Fruit fly (Drosophila melanogaster) whole organism, embryonic: ENCODE data around the gene CG11975.

ENCODE experiments used
- Asciz ChIP-seq: fragments of 200-800 bp; sonication (Bioruptor generic); optimal IDR thresholded peaks from 2 replicates; lab custom pipeline; 2017; ENCODE audit warnings: missing biosample characterization, mild to moderate bottlenecking, missing genetic modification characterization, missing genetic modification reagents
- Blimp-1 ChIP-seq: fragments of 200-800 bp; sonication (Bioruptor generic); optimal IDR thresholded peaks from 3 replicates; lab custom pipeline; 2018; ENCODE audit warnings: missing biosample characterization, missing genetic modification characterization, mild to moderate bottlenecking, moderate library complexity, missing genetic modification reagents
- CG1024 ChIP-seq: fragments of 200-800 bp; sonication (Bioruptor generic); IDR thresholded peaks from 2 replicates; pipeline ENCODE4 v1.3.6; 2022; ENCODE audit warnings: missing biosample characterization, missing genetic modification characterization
- CG14860 ChIP-seq: fragments of 200-800 bp; sonication (Bioruptor generic); IDR thresholded peaks from 3 replicates; pipeline ENCODE4 v1.3.6; 2022; ENCODE audit warnings: missing biosample characterization, missing genetic modification characterization; ENCODE audit not compliant: partially characterized antibody
- CG15011 ChIP-seq: fragments of 200-800 bp; sonication (Bioruptor generic); optimal IDR thresholded peaks from 3 replicates; lab custom pipeline; 2018; ENCODE audit warnings: missing biosample characterization, mild to moderate bottlenecking, missing genetic modification characterization
- CG18764 ChIP-seq: fragments of 200-800 bp; sonication (Bioruptor generic); optimal IDR thresholded peaks from 3 replicates; lab custom pipeline; 2016; ENCODE audit warnings: missing biosample characterization, missing genetic modification characterization
- CG2116 ChIP-seq: fragments of 200-800 bp; sonication (Bioruptor generic); optimal IDR thresholded peaks from 3 replicates; lab custom pipeline; 2018; ENCODE audit warnings: missing biosample characterization, mild to moderate bottlenecking, missing genetic modification characterization
- CG2678 ChIP-seq: fragments of 200-800 bp; sonication (Bioruptor generic); optimal IDR thresholded peaks from 3 replicates; lab custom pipeline; 2019; ENCODE audit warnings: missing biosample characterization, mild to moderate bottlenecking, missing genetic modification characterization, moderate library complexity
- CG3281 ChIP-seq: fragments of 200-800 bp; sonication (Bioruptor generic); optimal IDR thresholded peaks from 3 replicates; lab custom pipeline; 2017; ENCODE audit warnings: missing biosample characterization, mild to moderate bottlenecking, missing genetic modification characterization
- CG3407 ChIP-seq: fragments of 200-800 bp; sonication (Bioruptor generic); optimal IDR thresholded peaks from 2 replicates; lab custom pipeline; 2018; ENCODE audit warnings: missing biosample characterization, mild to moderate bottlenecking, missing genetic modification characterization
- CG34422 ChIP-seq: fragments of 200-800 bp; sonication (Bioruptor generic); IDR thresholded peaks from 3 replicates; pipeline ENCODE4 v1.3.6; 2022; ENCODE audit warnings: missing biosample characterization, missing genetic modification characterization
- CG4282 ChIP-seq: fragments of 200-800 bp; sonication (Bioruptor generic); optimal IDR thresholded peaks from 2 replicates; lab custom pipeline; 2016; ENCODE audit warnings: missing biosample characterization, missing genetic modification characterization
- CG4820 ChIP-seq: fragments of 200-800 bp; sonication (Bioruptor generic); optimal IDR thresholded peaks from 3 replicates; lab custom pipeline; 2016; ENCODE audit warnings: missing biosample characterization, missing genetic modification characterization
- CG6683 ChIP-seq: fragments of 200-800 bp; sonication (Bioruptor generic); optimal IDR thresholded peaks from 2 replicates; lab custom pipeline; 2017; ENCODE audit warnings: missing biosample characterization, mild to moderate bottlenecking, missing genetic modification characterization, missing genetic modification reagents
- CG6813 ChIP-seq: fragments of 200-800 bp; sonication (Bioruptor generic); optimal IDR thresholded peaks from 2 replicates; lab custom pipeline; 2017; ENCODE audit warnings: missing biosample characterization, missing genetic modification characterization, mild to moderate bottlenecking, moderate library complexity, missing genetic modification reagents
- CG7372 ChIP-seq: fragments of 200-800 bp; sonication (Bioruptor generic); IDR thresholded peaks from 2 replicates; pipeline ENCODE4 v1.3.6; 2022; ENCODE audit warnings: missing biosample characterization, missing genetic modification characterization
- CG7556 ChIP-seq: fragments of 200-800 bp; sonication (Bioruptor generic); optimal IDR thresholded peaks from 2 replicates; lab custom pipeline; 2017; ENCODE audit warnings: missing biosample characterization, mild to moderate bottlenecking, missing genetic modification characterization
- CG7839 ChIP-seq: fragments of 200-800 bp; sonication (Bioruptor generic); optimal IDR thresholded peaks from 3 replicates; lab custom pipeline; 2018; ENCODE audit warnings: missing biosample characterization, mild to moderate bottlenecking, missing genetic modification characterization, moderate library complexity
- CrebB ChIP-seq: fragments of 200-800 bp; sonication (Bioruptor generic); optimal IDR thresholded peaks from 3 replicates; lab custom pipeline; 2018; ENCODE audit warnings: missing biosample characterization, mild to moderate bottlenecking, missing genetic modification characterization
- Deaf1 ChIP-seq: fragments of 200-800 bp; optimal IDR thresholded peaks from 3 replicates; lab custom pipeline; 2019; ENCODE audit warnings: missing biosample characterization, mild to moderate bottlenecking, missing genetic modification characterization, moderate library complexity
- Dfd ChIP-seq, 2 experiments: fragments of >200 bp; optimal IDR thresholded peaks; 2 replicates each; lab custom pipeline; 2017; ENCODE audit warnings: missing biosample characterization in 2 of 2, missing genetic modification characterization in 2 of 2
- Dref ChIP-seq: fragments of 200-800 bp; sonication (Bioruptor generic); IDR thresholded peaks from 2 replicates; pipeline ENCODE4 v1.3.6; 2022; ENCODE audit warnings: missing biosample characterization, missing genetic modification characterization
- GATAe ChIP-seq: fragments of 200-800 bp; sonication (Bioruptor generic); conservative IDR thresholded peaks from 2 replicates; pipeline ENCODE4 v1.3.6; 2022; ENCODE audit warnings: missing biosample characterization, missing genetic modification characterization
- Hr51 ChIP-seq, 2 experiments: fragments of 200-800 bp; sonication (Bioruptor generic); optimal IDR thresholded peaks; 2 replicates in 1 of 2; 3 replicates in 1 of 2; lab custom pipeline; 2016 to 2018; ENCODE audit warnings: missing biosample characterization in 2 of 2, missing genetic modification characterization in 2 of 2, mild to moderate bottlenecking in 1 of 2, moderate library complexity in 1 of 2
- Kr ChIP-seq: fragments of 200-800 bp; sonication (Bioruptor generic); optimal IDR thresholded peaks from 2 replicates; lab custom pipeline; 2017; ENCODE audit warnings: missing biosample characterization, mild to moderate bottlenecking, missing genetic modification characterization
- Lpt ChIP-seq: fragments of >200 bp; optimal IDR thresholded peaks from 2 replicates; lab custom pipeline; 2018; ENCODE audit warnings: missing biosample characterization, missing genetic modification characterization
- MTF-1 ChIP-seq: fragments of 200-800 bp; sonication (Bioruptor generic); optimal IDR thresholded peaks from 2 replicates; lab custom pipeline; 2018; ENCODE audit warnings: missing biosample characterization, mild to moderate bottlenecking, missing genetic modification characterization, borderline replicate concordance
- NfI ChIP-seq: fragments of 200-800 bp; sonication (Bioruptor generic); optimal IDR thresholded peaks from 3 replicates; lab custom pipeline; 2018; ENCODE audit warnings: missing biosample characterization, mild to moderate bottlenecking, missing genetic modification characterization, moderate library complexity
- PHDP ChIP-seq: fragments of 200-800 bp; sonication (Bioruptor generic); optimal IDR thresholded peaks from 3 replicates; lab custom pipeline; 2018; ENCODE audit warnings: missing biosample characterization, mild to moderate bottlenecking, missing genetic modification characterization, moderate library complexity
- Sox100B ChIP-seq: fragments of 200-800 bp; sonication (Bioruptor generic); optimal IDR thresholded peaks from 3 replicates; lab custom pipeline; 2018; ENCODE audit warnings: missing biosample characterization, mild to moderate bottlenecking, missing genetic modification characterization
- Sry-δ ChIP-seq: fragments of 200-800 bp; sonication (Bioruptor generic); optimal IDR thresholded peaks from 2 replicates; lab custom pipeline; 2016; ENCODE audit warnings: missing biosample characterization, missing genetic modification characterization
- Usf ChIP-seq: fragments of 200-800 bp; sonication (Bioruptor generic); optimal IDR thresholded peaks from 2 replicates; lab custom pipeline; 2017; ENCODE audit warnings: missing genotype, missing biosample characterization, missing genetic modification characterization
- ase ChIP-seq: fragments of 200-800 bp; sonication (Bioruptor generic); IDR thresholded peaks from 3 replicates; pipeline ENCODE4 v1.3.6; 2022; ENCODE audit warnings: missing biosample characterization, missing genetic modification characterization
- crp ChIP-seq, 2 experiments: fragments of 200-800 bp; sonication (Bioruptor generic); optimal IDR thresholded peaks; 2 replicates in 1 of 2; 3 replicates in 1 of 2; lab custom pipeline; 2017; ENCODE audit warnings: missing biosample characterization in 2 of 2, missing genetic modification characterization in 2 of 2, mild to moderate bottlenecking in 1 of 2, moderate library complexity in 1 of 2
- ewg ChIP-seq: fragments of 200-800 bp; sonication (Bioruptor generic); optimal IDR thresholded peaks from 3 replicates; lab custom pipeline; 2017; ENCODE audit warnings: mild to moderate bottlenecking, missing biosample characterization, missing genetic modification reagents, missing genetic modification characterization
- fd3F ChIP-seq: fragments of 200-800 bp; sonication (Bioruptor generic); optimal IDR thresholded peaks from 2 replicates; lab custom pipeline; 2018; ENCODE audit warnings: missing biosample characterization, mild to moderate bottlenecking, missing genetic modification characterization, moderate library complexity
- fu2 ChIP-seq: fragments of 200-800 bp; sonication (Bioruptor generic); optimal IDR thresholded peaks from 2 replicates; lab custom pipeline; 2016; ENCODE audit warnings: missing biosample characterization, missing genetic modification characterization
- gt ChIP-seq: fragments of 200-800 bp; sonication (Bioruptor generic); IDR thresholded peaks from 2 replicates; pipeline ENCODE4 v1.3.6; 2022; ENCODE audit warnings: missing biosample characterization, missing genetic modification characterization
- hth ChIP-seq: fragments of >200 bp; optimal IDR thresholded peaks from 2 replicates; lab custom pipeline; 2017; ENCODE audit warnings: inconsistent platforms
- ind ChIP-seq: fragments of 200-800 bp; sonication (Bioruptor generic); optimal IDR thresholded peaks from 3 replicates; lab custom pipeline; 2016; ENCODE audit warnings: missing biosample characterization, missing genetic modification characterization
- inv ChIP-seq: fragments of 200-800 bp; sonication (Bioruptor generic); IDR thresholded peaks from 2 replicates; pipeline ENCODE4 v1.3.6; 2022; ENCODE audit warnings: missing biosample characterization, missing genetic modification characterization; ENCODE audit not compliant: partially characterized antibody
- mld ChIP-seq: fragments of 200-800 bp; sonication (Bioruptor generic); IDR thresholded peaks from 3 replicates; pipeline ENCODE4 v1.3.6; 2022; ENCODE audit warnings: missing biosample characterization, missing genetic modification characterization; ENCODE audit not compliant: partially characterized antibody
- otp ChIP-seq: fragments of 200-800 bp; sonication (Bioruptor generic); IDR thresholded peaks from 3 replicates; pipeline ENCODE4, ENCODE4 v1.3.6; 2022; ENCODE audit warnings: missing biosample characterization, missing genetic modification characterization
- p53 ChIP-seq: fragments of 200-800 bp; sonication (Bioruptor generic); optimal IDR thresholded peaks from 2 replicates; lab custom pipeline; 2016; ENCODE audit warnings: missing biosample characterization, missing genetic modification characterization
- pzg ChIP-seq: fragments of 200-800 bp; sonication (Bioruptor generic); optimal IDR thresholded peaks from 3 replicates; lab custom pipeline; 2018; ENCODE audit warnings: missing biosample characterization, mild to moderate bottlenecking, missing genetic modification characterization, moderate library complexity
- slbo ChIP-seq: fragments of 200-800 bp; sonication (Bioruptor generic); IDR thresholded peaks from 2 replicates; pipeline ENCODE4 v1.3.6; 2022; ENCODE audit warnings: missing biosample characterization, missing genetic modification characterization
- sr ChIP-seq: fragments of 200-800 bp; sonication (Bioruptor generic); IDR thresholded peaks from 3 replicates; pipeline ENCODE4 v1.3.6; 2022; ENCODE audit warnings: missing biosample characterization, missing genetic modification characterization
- stc ChIP-seq: fragments of 200-800 bp; sonication (Bioruptor generic); IDR thresholded peaks from 2 replicates; pipeline ENCODE4 v1.3.6; 2022; ENCODE audit warnings: missing biosample characterization, missing genetic modification characterization
- ttk ChIP-seq: fragments of 200-800 bp; sonication (Bioruptor generic); IDR thresholded peaks from 2 replicates; pipeline ENCODE4 v2.1.2; 2022; ENCODE audit warnings: missing biosample characterization, missing genetic modification characterization
- vfl ChIP-seq: fragments of 200-800 bp; sonication (Bioruptor generic); optimal IDR thresholded peaks from 2 replicates; lab custom pipeline; 2016; ENCODE audit warnings: missing biosample characterization, missing genetic modification characterization

The CG11975 gene

dm6 chr3R:9038652-9039051 is 45.6 kb downstream of the CG11975 start, which contains the start of gene hyx (continued):
- TF ChIP-seq sr (GFP tag; lab: Robert Waterston, UW): peak; percentile 79; the same call in 2 of the 3 replicates
- peak; percentile 3 for TF ChIP-seq CG6683 (GFP tag; lab: Kevin White, UChicago)
- TF ChIP-seq Sry-δ: peak; percentile 90
- no peak for TF ChIP-seq gt (GFP tag; lab: Robert Waterston, UW)
- peak; percentile 5 for TF ChIP-seq Deaf1
- TF ChIP-seq Usf (GFP tag; lab: Kevin White, UChicago): no peak
- peak; percentile 9 for TF ChIP-seq CG7556 (GFP tag; lab: Kevin White, UChicago)
- TF ChIP-seq p53 (GFP tag; lab: Kevin White, UChicago): peak; percentile 23
- TF ChIP-seq Kr (GFP tag; lab: Kevin White, UChicago): no peak
- no peak for TF ChIP-seq CG1024 (GFP tag; lab: Robert Waterston, UW)
- peak; percentile 26 for TF ChIP-seq CG3281 (GFP tag; lab: Kevin White, UChicago)
- no peak for TF ChIP-seq MTF-1
- TF ChIP-seq CG18764: no peak
- TF ChIP-seq Lpt (GFP tag; lab: Kevin White, UChicago): no peak
- no peak for TF ChIP-seq CG4282 (GFP tag; lab: Kevin White, UChicago)
- peak; percentile 0 for TF ChIP-seq PHDP (tag; lab: Kevin White, UChicago)
- peak; percentile 65; the same call in 2 of the 3 replicates for TF ChIP-seq CG34422 (GFP tag; lab: Robert Waterston, UW)
- peak; percentile 46 for TF ChIP-seq vfl (GFP tag; lab: Kevin White, UChicago)
- TF ChIP-seq CG7839: no peak
- TF ChIP-seq ewg (GFP tag; lab: Kevin White, UChicago): no peak
- TF ChIP-seq stc (GFP tag; lab: Robert Waterston, UW): no peak
- TF ChIP-seq ind (GFP tag; lab: Kevin White, UChicago): peak; percentile 23
- TF ChIP-seq ttk (GFP tag; lab: Robert Waterston, UW): peak; percentile 29; the same call in 1 of the 2 replicates
- TF ChIP-seq CG15011 (GFP tag; lab: Kevin White, UChicago): no peak
- no peak for TF ChIP-seq Dfd (GFP tag; optimal IDR thresholded peaks at IDR 0.05; lab: Kevin White, UChicago)
- TF ChIP-seq Blimp-1 (GFP tag; lab: Kevin White, UChicago): peak; percentile 3
- peak; percentile 69 to 95 for TF ChIP-seq crp (GFP tag; optimal IDR thresholded peaks at IDR 0.05; lab: Kevin White, UChicago)
- peak; percentile 54 for TF ChIP-seq pzg (GFP tag; lab: Kevin White, UChicago)
- TF ChIP-seq otp (GFP tag; lab: Robert Waterston, UW): no peak
- peak; percentile 10 for TF ChIP-seq CG4820 (GFP tag; lab: Kevin White, UChicago)
- TF ChIP-seq mld: 0 out of 3 replicates have a peak, but pooled peaks have one; percentile 18
- peak; percentile 58 for TF ChIP-seq CG14860 (GFP tag; lab: Robert Waterston, UW)
- TF ChIP-seq slbo (GFP tag; lab: Robert Waterston, UW): peak; percentile 62; the same call in 1 of the 2 replicates
- TF ChIP-seq GATAe (GFP tag; lab: Robert Waterston, UW): no peak
- TF ChIP-seq Dref: peak; percentile 42
- TF ChIP-seq hth (lab: Kevin White, UChicago): no peak
- no peak for TF ChIP-seq CG7372
- TF ChIP-seq CG3407 (GFP tag; lab: Kevin White, UChicago): no peak
- TF ChIP-seq ase (GFP tag; lab: Robert Waterston, UW): 0 out of 3 replicates have a peak, but pooled peaks have one; percentile 23
- no peak for TF ChIP-seq Sox100B (GFP tag; lab: Kevin White, UChicago)
- no peak for TF ChIP-seq fd3F (GFP tag; lab: Kevin White, UChicago)
- no peak for TF ChIP-seq Hr51 (GFP tag; optimal IDR thresholded peaks at IDR 0.05; lab: Kevin White, UChicago)
- peak; percentile 60 for TF ChIP-seq inv (GFP tag; lab: Robert Waterston, UW)
- no peak for TF ChIP-seq CrebB (tag; lab: Kevin White, UChicago)
- TF ChIP-seq CG2116 (GFP tag; lab: Kevin White, UChicago): no peak
- TF ChIP-seq CG2678 (tag; lab: Kevin White, UChicago): no peak
- TF ChIP-seq NfI (GFP tag; lab: Kevin White, UChicago): peak; percentile 40
- TF ChIP-seq fu2 (GFP tag; lab: Kevin White, UChicago): no peak
- TF ChIP-seq Asciz (GFP tag; lab: Kevin White, UChicago): no peak
- TF ChIP-seq CG6813 (GFP tag; lab: Kevin White, UChicago): no peak
